Fruit fly (Drosophila melanogaster): ENCODE data around the gene Pfas.

dm6 chr2L:6077632-6078031 lies 31.8 kb upstream of the Pfas start:
- TF ChIP-seq Snoo (tag; optimal IDR thresholded peaks at IDR 0.05) (no peak), EcR (GFP tag; optimal IDR thresholded peaks at IDR 0.05) (no peak), CG9948 (tag; optimal IDR thresholded peaks at IDR 0.05) (no peak), CG12605 (GFP tag; IDR thresholded peaks at IDR 0.05) (no peak), CG34367 (tag; optimal IDR thresholded peaks at IDR 0.05) (no peak)

Measured in whole organism, pupa.